Worm (Caenorhabditis elegans) whole organism, L1 larva: ENCODE results near the gene bath-3.
A peak's percentile ranks its signal among the peaks of the same experiment; 100 is the strongest.
"Not testable (repeated sequence)": the region's sequence is repeated elsewhere in the genome, so short reads cannot be mapped to it uniquely, and the experiment has no call there.

Experiments used
- C16A3.4 ChIP-seq: fragments of 150-350 bp; optimal IDR thresholded peaks from 2 replicates; lab custom pipeline; 2014; ENCODE audit warnings: missing biosample characterization, missing genetic modification characterization
- Y116A8C.19 ChIP-seq: sonication (generic microtip); optimal IDR thresholded peaks from 2 replicates; lab custom pipeline; 2016; ENCODE audit warnings: missing compliant biosample characterization, missing genetic modification characterization, borderline replicate concordance
- aha-1 ChIP-seq: fragments of 150-350 bp; optimal IDR thresholded peaks from 2 replicates; lab custom pipeline; 2014; ENCODE audit warnings: missing biosample characterization, missing genetic modification characterization
- aly-2 ChIP-seq: fragments of 150-350 bp; optimal IDR thresholded peaks from 2 replicates; lab custom pipeline; 2014; ENCODE audit warnings: missing biosample characterization, missing genetic modification characterization
- blmp-1 ChIP-seq: fragments of 150-350 bp; optimal IDR thresholded peaks from 2 replicates; lab custom pipeline; 2014; ENCODE audit warnings: missing biosample characterization, missing genetic modification characterization
- efl-1 ChIP-seq, 4 experiments: fragments of 150-350 bp; optimal IDR thresholded peaks in 3 of 4; peaks in 1 of 4; 1 replicate in 1 of 4; 2 replicates in 3 of 4; lab custom pipeline; 2014; ENCODE audit warnings: missing biosample characterization in 2 of 4, missing genetic modification characterization in 2 of 4, missing genetic modification reagents in 2 of 4
- efl-3 ChIP-seq: fragments of 200-800 bp; sonication (Bioruptor generic); optimal IDR thresholded peaks from 2 replicates; lab custom pipeline; 2018; ENCODE audit warnings: mild to moderate bottlenecking, missing genetic modification characterization, missing compliant biosample characterization
- egl-13 ChIP-seq: sonication (generic microtip); optimal IDR thresholded peaks from 2 replicates; lab custom pipeline; 2016; ENCODE audit warnings: missing genotype, missing genetic modification reagents, missing genetic modification characterization, missing compliant biosample characterization
- egl-27 ChIP-seq, 2 experiments: fragments of 150-350 bp in 1 of 2; sonication (generic microtip); optimal IDR thresholded peaks; 3 replicates each; lab custom pipeline; 2017 to 2018; ENCODE audit warnings: missing biosample characterization in 2 of 2, missing genetic modification characterization in 2 of 2, missing genetic modification reagents in 2 of 2
- elt-2 ChIP-seq: sonication (generic microtip); optimal IDR thresholded peaks from 2 replicates; lab custom pipeline; 2016; ENCODE audit warnings: missing genetic modification characterization, mild to moderate bottlenecking, inconsistent platforms, missing compliant biosample characterization, missing genetic modification reagents
- elt-3 ChIP-seq, 6 experiments: fragments of 150-350 bp in 1 of 6; sonication (generic microtip); optimal IDR thresholded peaks; 2 replicates each; lab custom pipeline; 2017 to 2018; ENCODE audit warnings: missing biosample characterization in 6 of 6, missing genetic modification characterization in 6 of 6, inconsistent platforms in 1 of 6
- fkh-4 ChIP-seq: sonication (generic microtip); optimal IDR thresholded peaks from 2 replicates; lab custom pipeline; 2016; ENCODE audit warnings: missing compliant biosample characterization, missing genetic modification characterization, borderline replicate concordance
- grh-1 ChIP-seq: fragments of 200-800 bp; sonication (Bioruptor generic); IDR thresholded peaks from 2 replicates; pipeline ENCODE4 v1.3.6; 2022; ENCODE audit warnings: missing genetic modification reagents, missing genetic modification characterization, missing compliant biosample characterization
- hlh-17 ChIP-seq: fragments of 200-800 bp; sonication (Bioruptor generic); optimal IDR thresholded peaks from 2 replicates; lab custom pipeline; 2018; ENCODE audit warnings: missing genetic modification characterization, mild to moderate bottlenecking, missing compliant biosample characterization, moderate library complexity, borderline replicate concordance
- hlh-4 ChIP-seq: sonication (generic microtip); optimal IDR thresholded peaks from 2 replicates; lab custom pipeline; 2016; ENCODE audit warnings: mild to moderate bottlenecking, missing genetic modification characterization, missing compliant biosample characterization
- lin-13 ChIP-seq: fragments of 150-350 bp; optimal IDR thresholded peaks from 2 replicates; lab custom pipeline; 2014; ENCODE audit warnings: missing biosample characterization, missing genetic modification reagents, missing genetic modification characterization
- lin-14 ChIP-seq: fragments of 200-800 bp; sonication (Bioruptor generic); optimal IDR thresholded peaks from 2 replicates; lab custom pipeline; 2018; ENCODE audit warnings: mild to moderate bottlenecking, missing genetic modification characterization, moderate library complexity, missing compliant biosample characterization
- lin-35 ChIP-seq, 2 experiments: fragments of 150-350 bp; optimal IDR thresholded peaks; 2 replicates each; lab custom pipeline; 2014; ENCODE audit warnings: missing biosample characterization in 2 of 2, missing genetic modification characterization in 2 of 2, missing genetic modification reagents in 2 of 2
- mef-2 ChIP-seq: fragments of 150-350 bp; optimal IDR thresholded peaks from 2 replicates; lab custom pipeline; 2014; ENCODE audit warnings: missing biosample characterization, missing genetic modification characterization
- mep-1 ChIP-seq: fragments of 150-350 bp; optimal IDR thresholded peaks from 2 replicates; lab custom pipeline; 2014; ENCODE audit warnings: missing biosample characterization, missing genetic modification characterization
- nhr-12 ChIP-seq: sonication (generic microtip); optimal IDR thresholded peaks from 2 replicates; lab custom pipeline; 2017; ENCODE audit warnings: missing biosample characterization, missing genetic modification characterization
- nhr-19 ChIP-seq: fragments of 200-800 bp; sonication (Bioruptor generic); conservative IDR thresholded peaks from 2 replicates; pipeline ENCODE4 v1.3.6; 2022; ENCODE audit warnings: missing genetic modification characterization, missing compliant biosample characterization
- nhr-20 ChIP-seq: sonication (generic microtip); optimal IDR thresholded peaks from 2 replicates; lab custom pipeline; 2016; ENCODE audit warnings: mild to moderate bottlenecking, missing genetic modification characterization, missing compliant biosample characterization
- nhr-237 ChIP-seq: fragments of 150-350 bp; optimal IDR thresholded peaks from 2 replicates; lab custom pipeline; 2014; ENCODE audit warnings: missing biosample characterization, missing genetic modification characterization
- nhr-77 ChIP-seq: fragments of 150-350 bp; optimal IDR thresholded peaks from 2 replicates; lab custom pipeline; 2014; ENCODE audit warnings: missing biosample characterization, missing genetic modification characterization
- nhr-90 ChIP-seq: sonication (generic microtip); optimal IDR thresholded peaks from 2 replicates; lab custom pipeline; 2016; ENCODE audit warnings: mild to moderate bottlenecking, missing genetic modification characterization, missing compliant biosample characterization; ENCODE audit not compliant: poor library complexity
- pag-3 ChIP-seq: sonication (generic microtip); optimal IDR thresholded peaks from 2 replicates; lab custom pipeline; 2017; ENCODE audit warnings: missing genetic modification characterization, mild to moderate bottlenecking, missing compliant biosample characterization, antibody characterized with exemption, borderline replicate concordance; ENCODE audit not compliant: insufficient read depth
- pqm-1 ChIP-seq: sonication (generic microtip); optimal IDR thresholded peaks from 3 replicates; lab custom pipeline; 2017; ENCODE audit warnings: missing biosample characterization, missing genetic modification characterization
- snpc-4 ChIP-seq: fragments of 150-350 bp; optimal IDR thresholded peaks from 2 replicates; lab custom pipeline; 2014; ENCODE audit warnings: missing biosample characterization, missing genetic modification characterization
- snu-23 ChIP-seq: sonication (generic microtip); optimal IDR thresholded peaks from 2 replicates; lab custom pipeline; 2016; ENCODE audit warnings: missing genetic modification characterization, missing compliant biosample characterization
- unc-30 ChIP-seq: sonication (generic microtip); optimal IDR thresholded peaks from 2 replicates; lab custom pipeline; 2017; ENCODE audit warnings: missing biosample characterization, missing genetic modification characterization

The bath-3 gene

DNA sequence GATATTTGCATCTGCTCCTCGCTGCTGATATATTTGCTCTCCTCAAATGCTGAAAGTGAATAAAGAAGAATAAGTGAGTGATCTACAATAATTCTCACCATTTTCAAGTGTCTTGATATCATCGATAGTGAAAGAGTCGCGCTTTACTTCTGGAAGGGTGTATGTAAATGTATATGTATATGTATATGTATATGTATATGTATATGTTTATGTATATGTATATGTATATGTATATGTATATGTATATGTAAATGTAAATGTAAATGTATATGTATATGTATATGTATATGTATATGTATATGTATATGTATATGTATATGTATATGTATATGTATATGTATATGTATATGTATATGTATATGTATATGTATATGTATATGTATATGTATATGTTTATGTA, 29.5 kb downstream of the bath-3 start, which contains the start of gene ceh-84:
ceh-84 (minus strand) TSS at position 101 of the 400 bp plus-strand sequence.
- not testable (repeated sequence) for TF ChIP-seq snu-23 (GFP tag; lab: Kevin White, UChicago); grh-1 (GFP tag; lab: Robert Waterston, UW); blmp-1 (tag; lab: Kevin White, UChicago)

ce11 chrII:1998561-1998960, 31.7 kb downstream of the bath-3 start, which contains the start of gene math-19:
Gene math-19, plus strand, starts transcription at chrII:1998861.
- TF ChIP-seq aly-2 (tag; lab: Kevin White, UChicago); hlh-17 (GFP tag; lab: Kevin White, UChicago); elt-2 (tag; lab: Kevin White, UChicago): not testable (repeated sequence)

- no peak for TF ChIP-seq lin-14
- TF ChIP-seq unc-30 (tag; lab: Kevin White, UChicago), result no peak
- no peak for TF ChIP-seq egl-13 (tag; lab: Kevin White, UChicago)
- TF ChIP-seq Y116A8C.19 (tag; lab: Kevin White, UChicago), result no peak
- no peak for TF ChIP-seq hlh-4
Observed at ce11 chrII:1996237-1996636, 34.0 kb downstream of the bath-3 start, which contains the start of gene math-20. Gene math-20, plus strand, starts transcription at chrII:1996537.

DNA sequence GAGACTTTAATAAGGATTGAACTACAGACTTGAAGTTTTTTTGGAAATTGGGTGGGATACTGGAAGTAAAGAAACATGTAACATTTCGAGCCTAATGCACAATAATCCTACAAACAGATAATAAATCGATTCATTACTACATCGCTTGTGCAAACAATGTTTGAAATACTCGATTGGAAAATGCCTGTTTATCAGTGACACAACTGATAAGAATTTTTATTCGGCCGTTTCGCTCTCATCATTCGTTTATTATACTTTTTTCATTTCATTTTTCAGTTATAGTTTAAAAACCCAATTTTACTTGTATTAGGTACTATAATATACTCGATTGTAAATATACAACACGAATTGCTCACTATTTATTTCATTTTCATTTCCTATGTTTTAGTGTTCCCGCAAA, 34.5 kb downstream of the bath-3 start:
- TF ChIP-seq pqm-1 (peak; percentile 27), lin-35 (GFP tag; optimal IDR thresholded peaks at IDR 0.05; lab: Kevin White, UChicago) (peak in 1 of 2 experiments; percentile 14), nhr-237 (tag; lab: Kevin White, UChicago) (no peak), elt-2 (tag; lab: Kevin White, UChicago) (peak; percentile 84)

ce11 chrII:1993738-1994137, 36.5 kb downstream of the bath-3 start, which contains the start of gene math-21:
Gene math-21, plus strand, starts transcription at chrII:1994038.
- no peak for TF ChIP-seq snu-23 (GFP tag; lab: Kevin White, UChicago)
- no peak for TF ChIP-seq nhr-77
- TF ChIP-seq efl-1 (optimal IDR thresholded peaks at IDR 0.05; lab: Kevin White, UChicago), result no peak
- no peak for TF ChIP-seq efl-1 (GFP tag; optimal IDR thresholded peaks at IDR 0.05 in 1 of 2; lab: Kevin White, UChicago)
- no peak for TF ChIP-seq elt-2 (tag; lab: Kevin White, UChicago)
- TF ChIP-seq hlh-17 (GFP tag; lab: Kevin White, UChicago), result no peak
- TF ChIP-seq aha-1 (tag; lab: Kevin White, UChicago), result no peak
- no peak for TF ChIP-seq elt-3 (tag; optimal IDR thresholded peaks at IDR 0.05; lab: Kevin White, UChicago)
- no peak for TF ChIP-seq aly-2 (tag; lab: Kevin White, UChicago)
- no peak for TF ChIP-seq snpc-4 (tag; lab: Kevin White, UChicago)
- no peak for TF ChIP-seq nhr-12 (tag; lab: Kevin White, UChicago)
- TF ChIP-seq nhr-90 (tag; lab: Kevin White, UChicago), result no peak
- no peak for TF ChIP-seq mef-2 (tag; lab: Kevin White, UChicago)
- TF ChIP-seq fkh-4 (tag; lab: Kevin White, UChicago), result no peak
- TF ChIP-seq, all 84 proteins: peak for 0

- TF ChIP-seq snpc-4 (tag; lab: Kevin White, UChicago) (no peak), efl-1 (optimal IDR thresholded peaks at IDR 0.05; lab: Kevin White, UChicago) (no peak), efl-1 (GFP tag; optimal IDR thresholded peaks at IDR 0.05 in 1 of 2; lab: Kevin White, UChicago) (peak in 1 of 2 experiments; percentile 30)
Observed at ce11 chrII:1989010-1989409, 41.3 kb downstream of the bath-3 start, which contains the start of gene math-44. Gene math-44, plus strand, starts transcription at chrII:1989310.

DNA sequence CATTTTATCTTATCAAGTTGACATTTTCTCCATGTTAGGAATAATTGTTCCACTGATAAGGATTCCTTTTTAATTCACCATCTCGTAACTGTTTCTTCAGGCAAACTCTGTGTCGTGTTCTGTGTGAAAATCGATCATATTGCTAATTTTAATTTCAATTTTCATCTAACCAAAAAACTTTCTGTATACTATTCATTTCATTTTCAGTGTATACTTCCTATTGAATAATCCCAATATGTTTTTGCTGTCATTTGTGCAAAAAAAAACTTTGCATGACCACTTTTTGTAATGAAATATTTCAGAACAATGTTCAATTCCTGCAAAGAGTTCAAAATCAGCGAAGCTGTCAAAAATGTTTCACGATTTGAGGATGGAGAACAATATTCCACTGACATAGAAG, 43.3 kb downstream of the bath-3 start, which contains the start of gene Y16E11A.4:
Y16E11A.4 (plus strand) TSS at position 301 of the 400 bp plus-strand sequence.
- TF ChIP-seq pag-3 (no peak), grh-1 (GFP tag; lab: Robert Waterston, UW) (no peak), efl-3 (GFP tag; lab: Kevin White, UChicago) (no peak), nhr-19 (GFP tag; lab: Robert Waterston, UW) (no peak), Y116A8C.19 (tag; lab: Kevin White, UChicago) (no peak), nhr-20 (tag; lab: Kevin White, UChicago) (no peak), elt-3 (tag; optimal IDR thresholded peaks at IDR 0.05; lab: Kevin White, UChicago) (no peak), egl-27 (tag; optimal IDR thresholded peaks at IDR 0.05; lab: Kevin White, UChicago) (no peak), C16A3.4 (no peak), nhr-90 (tag; lab: Kevin White, UChicago) (no peak), mep-1 (tag; lab: Kevin White, UChicago) (no peak), mef-2 (tag; lab: Kevin White, UChicago) (no peak), lin-13 (GFP tag; lab: Kevin White, UChicago) (no peak), efl-1 (optimal IDR thresholded peaks at IDR 0.05; lab: Kevin White, UChicago) (no peak), efl-1 (GFP tag; optimal IDR thresholded peaks at IDR 0.05 in 1 of 2; lab: Kevin White, UChicago) (no peak)
